In genomic region chr2L:4005741-4006140, dm6 we compare ENCODE assay signal across 2 fruit fly cellular contexts.
TF ChIP-seq lines count a peak whose summit lies in the region.

CG15423 (plus strand) TSS chr2L:4006041.

- no peak for TF ChIP-seq CTCF in whole organism, embryonic (GFP tag; optimal IDR thresholded peaks at IDR 0.05; lab: Kevin White, UChicago)

TF ChIP-seq in whole organism, embryonic, 481 proteins besides CTCF, POLR2A, EP300 and RAD21:
- TF ChIP-seq Kr (GFP tag; optimal IDR thresholded peaks at IDR 0.05; lab: Kevin White, UChicago) (no peak), lab (GFP tag; optimal IDR thresholded peaks at IDR 0.05; lab: Kevin White, UChicago) (peak; percentile 26), crp (GFP tag; optimal IDR thresholded peaks at IDR 0.05; lab: Kevin White, UChicago) (no peak), p53 (GFP tag; optimal IDR thresholded peaks at IDR 0.05; lab: Kevin White, UChicago) (no peak), dan (GFP tag; IDR thresholded peaks at IDR 0.05; lab: Robert Waterston, UW) (no peak)
TF ChIP-seq in whole organism, embryonic: peak in this region for 1.

TF ChIP-seq in whole organism, wandering third instar larva, 38 proteins besides CTCF, POLR2A, EP300 and RAD21:
- TF ChIP-seq Rel (GFP tag; optimal IDR thresholded peaks at IDR 0.05; lab: Kevin White, UChicago) (no peak), Rel (tag; optimal IDR thresholded peaks at IDR 0.05; lab: Kevin White, UChicago) (peak; percentile 26), foxo (GFP tag; optimal IDR thresholded peaks at IDR 0.05; lab: Kevin White, UChicago) (no peak)
